Fruit fly (Drosophila melanogaster) whole organism, embryonic: Measurements from ENCODE around the gene CG9498.
A peak's percentile ranks its signal among the peaks of the same experiment; 100 is the strongest.

ENCODE experiments used
- CG10267 ChIP-seq: fragments of 200-800 bp; sonication (Bioruptor generic); optimal IDR thresholded peaks from 2 replicates; lab custom pipeline; 2018; ENCODE audit warnings: missing biosample characterization, mild to moderate bottlenecking, missing genetic modification characterization, moderate library complexity
- CG11247 ChIP-seq: fragments of 200-800 bp; sonication (Bioruptor generic); IDR thresholded peaks from 2 replicates; pipeline ENCODE4 v1.3.6; 2022; ENCODE audit warnings: missing biosample characterization, missing genetic modification characterization
- CG11456 ChIP-seq: fragments of 200-800 bp; sonication (Bioruptor generic); IDR thresholded peaks from 3 replicates; pipeline ENCODE4 v1.3.6; 2022; ENCODE audit warnings: missing biosample characterization, missing genetic modification characterization
- CG13296 ChIP-seq: fragments of 200-800 bp; sonication (Bioruptor generic); optimal IDR thresholded peaks from 3 replicates; lab custom pipeline; 2018; ENCODE audit warnings: missing biosample characterization, mild to moderate bottlenecking, missing genetic modification characterization
- CG13775 ChIP-seq: fragments of 200-800 bp; sonication (Bioruptor generic); optimal IDR thresholded peaks from 3 replicates; lab custom pipeline; 2017; ENCODE audit warnings: missing biosample characterization, mild to moderate bottlenecking, missing genetic modification characterization
- CG15514 ChIP-seq: fragments of 200-800 bp; sonication (Bioruptor generic); optimal IDR thresholded peaks from 3 replicates; lab custom pipeline; 2017; ENCODE audit warnings: missing biosample characterization, missing genetic modification characterization, mild to moderate bottlenecking, moderate library complexity, missing genetic modification reagents
- CG1602 ChIP-seq: fragments of 200-800 bp; sonication (Bioruptor generic); optimal IDR thresholded peaks from 3 replicates; lab custom pipeline; 2016; ENCODE audit warnings: missing biosample characterization, missing genetic modification characterization
- CG1647 ChIP-seq: fragments of 200-800 bp; sonication (Bioruptor generic); optimal IDR thresholded peaks from 3 replicates; lab custom pipeline; 2016; ENCODE audit warnings: missing biosample characterization, missing genetic modification characterization
- CG30431 ChIP-seq: fragments of 200-800 bp; sonication (Bioruptor generic); optimal IDR thresholded peaks from 2 replicates; lab custom pipeline; 2017; ENCODE audit warnings: missing biosample characterization, missing genetic modification characterization
- CG3281 ChIP-seq: fragments of 200-800 bp; sonication (Bioruptor generic); optimal IDR thresholded peaks from 3 replicates; lab custom pipeline; 2017; ENCODE audit warnings: missing biosample characterization, mild to moderate bottlenecking, missing genetic modification characterization
- CG3407 ChIP-seq: fragments of 200-800 bp; sonication (Bioruptor generic); optimal IDR thresholded peaks from 2 replicates; lab custom pipeline; 2018; ENCODE audit warnings: missing biosample characterization, mild to moderate bottlenecking, missing genetic modification characterization
- CG4424 ChIP-seq: fragments of 200-800 bp; sonication (Bioruptor generic); optimal IDR thresholded peaks from 3 replicates; lab custom pipeline; 2016; ENCODE audit warnings: missing biosample characterization, missing genetic modification characterization
- CG5180 ChIP-seq: fragments of 200-800 bp; sonication (Bioruptor generic); optimal IDR thresholded peaks from 3 replicates; lab custom pipeline; 2017; ENCODE audit warnings: missing biosample characterization, missing genetic modification characterization, mild to moderate bottlenecking, moderate library complexity, missing genetic modification reagents
- CG6791 ChIP-seq: fragments of 200-800 bp; sonication (Bioruptor generic); IDR thresholded peaks from 3 replicates; pipeline ENCODE4 v1.3.6; 2022; ENCODE audit warnings: missing biosample characterization, missing genetic modification characterization; ENCODE audit not compliant: partially characterized antibody
- CG7372 ChIP-seq: fragments of 200-800 bp; sonication (Bioruptor generic); IDR thresholded peaks from 2 replicates; pipeline ENCODE4 v1.3.6; 2022; ENCODE audit warnings: missing biosample characterization, missing genetic modification characterization
- CG8290 ChIP-seq, 3 experiments: fragments of 200-800 bp; sonication (Bioruptor generic); optimal IDR thresholded peaks; 2 replicates each; lab custom pipeline; 2016 to 2019; ENCODE audit warnings: missing biosample characterization in 3 of 3, missing genetic modification characterization in 3 of 3, mild to moderate bottlenecking in 2 of 3, moderate library complexity in 1 of 3
- Dref ChIP-seq: fragments of 200-800 bp; sonication (Bioruptor generic); IDR thresholded peaks from 2 replicates; pipeline ENCODE4 v1.3.6; 2022; ENCODE audit warnings: missing biosample characterization, missing genetic modification characterization
- Ets65A ChIP-seq: fragments of 200-800 bp; sonication (Bioruptor generic); peaks from one replicate; lab custom pipeline; 2016; ENCODE audit warnings: missing biosample characterization, missing genetic modification characterization
- Hmx ChIP-seq: fragments of 200-800 bp; sonication (Bioruptor generic); optimal IDR thresholded peaks from 2 replicates; lab custom pipeline; 2016; ENCODE audit warnings: missing biosample characterization, missing genetic modification characterization
- MTF-1 ChIP-seq: fragments of 200-800 bp; sonication (Bioruptor generic); optimal IDR thresholded peaks from 2 replicates; lab custom pipeline; 2018; ENCODE audit warnings: missing biosample characterization, mild to moderate bottlenecking, missing genetic modification characterization, borderline replicate concordance
- NFAT ChIP-seq: fragments of 200-800 bp; sonication (Bioruptor generic); IDR thresholded peaks from 2 replicates; pipeline ENCODE4 v1.3.6; 2022; ENCODE audit warnings: missing biosample characterization, missing genetic modification characterization
- Nf-YC ChIP-seq: fragments of 200-800 bp; optimal IDR thresholded peaks from 3 replicates; lab custom pipeline; 2019; ENCODE audit warnings: missing biosample characterization, mild to moderate bottlenecking, missing genetic modification characterization, moderate library complexity
- Optix ChIP-seq: fragments of 200-800 bp; sonication (Bioruptor generic); IDR thresholded peaks from 3 replicates; pipeline ENCODE4 v1.3.6; 2022; ENCODE audit warnings: missing biosample characterization, missing genetic modification characterization
- Rfx ChIP-seq: fragments of 200-800 bp; sonication (Bioruptor generic); IDR thresholded peaks from 2 replicates; pipeline ENCODE4 v1.3.6; 2022; ENCODE audit warnings: missing biosample characterization, missing genetic modification characterization
- Usf ChIP-seq: fragments of 200-800 bp; sonication (Bioruptor generic); optimal IDR thresholded peaks from 2 replicates; lab custom pipeline; 2017; ENCODE audit warnings: missing genotype, missing biosample characterization, missing genetic modification characterization
- Vsx1 ChIP-seq: fragments of 200-800 bp; sonication (Bioruptor generic); optimal IDR thresholded peaks from 2 replicates; lab custom pipeline; 2017; ENCODE audit warnings: missing biosample characterization, mild to moderate bottlenecking, missing genetic modification characterization, missing genetic modification reagents
- abd-A ChIP-seq: fragments of 200-800 bp; sonication (Bioruptor generic); optimal IDR thresholded peaks from 3 replicates; lab custom pipeline; 2019; ENCODE audit warnings: missing biosample characterization, mild to moderate bottlenecking, missing genetic modification characterization, moderate library complexity
- ato ChIP-seq: fragments of 200-800 bp; sonication (Bioruptor generic); IDR thresholded peaks from 2 replicates; pipeline ENCODE4 v1.3.6; 2022; ENCODE audit warnings: missing biosample characterization, missing genetic modification characterization; ENCODE audit not compliant: partially characterized antibody
- bbx ChIP-seq: fragments of 200-800 bp; sonication (Bioruptor generic); IDR thresholded peaks from 2 replicates; pipeline ENCODE4 v1.3.6; 2022; ENCODE audit warnings: missing biosample characterization, missing genetic modification characterization; ENCODE audit not compliant: partially characterized antibody
- bsh ChIP-seq, 2 experiments: fragments of 200-800 bp; sonication (Bioruptor generic); optimal IDR thresholded peaks; 2 replicates each; lab custom pipeline; 2017 to 2018; ENCODE audit warnings: mild to moderate bottlenecking in 2 of 2, missing biosample characterization in 2 of 2, missing genetic modification characterization in 2 of 2, moderate library complexity in 1 of 2
- chif ChIP-seq, 2 experiments: fragments of 200-800 bp; sonication (Bioruptor generic); optimal IDR thresholded peaks; 3 replicates each; lab custom pipeline; 2016; ENCODE audit warnings: missing biosample characterization in 2 of 2, missing genetic modification characterization in 2 of 2
- ci ChIP-seq: fragments of 200-800 bp; sonication (Bioruptor generic); IDR thresholded peaks from 3 replicates; pipeline ENCODE4 v1.3.6; 2022; ENCODE audit warnings: missing biosample characterization, missing genetic modification characterization
- ftz-f1 ChIP-seq: fragments of 200-800 bp; sonication (Bioruptor generic); optimal IDR thresholded peaks from 2 replicates; lab custom pipeline; 2016; ENCODE audit warnings: missing biosample characterization, missing genetic modification characterization
- hkb ChIP-seq, 2 experiments: fragments of 200-800 bp in 1 of 2; fragments of >200 bp in 1 of 2; sonication (Bioruptor generic) in 1 of 2; IDR thresholded peaks in 1 of 2; optimal IDR thresholded peaks in 1 of 2; 2 replicates each; pipeline versions ENCODE4 v1.3.6 to Lab custom; 2017 to 2022; ENCODE audit warnings: missing biosample characterization in 1 of 2, missing genetic modification characterization in 1 of 2
- lab ChIP-seq: fragments of 200-800 bp; sonication (Bioruptor generic); optimal IDR thresholded peaks from 3 replicates; lab custom pipeline; 2017; ENCODE audit warnings: missing biosample characterization, missing genetic modification characterization, mild to moderate bottlenecking, moderate library complexity, missing genetic modification reagents
- lilli ChIP-seq: fragments of 200-800 bp; sonication (Bioruptor generic); optimal IDR thresholded peaks from 3 replicates; lab custom pipeline; 2016; ENCODE audit warnings: missing biosample characterization, missing genetic modification characterization
- maf-S ChIP-seq: fragments of 200-800 bp; sonication (Bioruptor generic); optimal IDR thresholded peaks from 2 replicates; lab custom pipeline; 2016; ENCODE audit warnings: missing biosample characterization, missing genetic modification characterization
- nau ChIP-seq: fragments of 200-800 bp; sonication (Bioruptor generic); optimal IDR thresholded peaks from 3 replicates; lab custom pipeline; 2017; ENCODE audit warnings: missing biosample characterization, mild to moderate bottlenecking, missing genetic modification characterization, missing genetic modification reagents
- otp ChIP-seq: fragments of 200-800 bp; sonication (Bioruptor generic); IDR thresholded peaks from 3 replicates; pipeline ENCODE4, ENCODE4 v1.3.6; 2022; ENCODE audit warnings: missing biosample characterization, missing genetic modification characterization
- pros ChIP-seq: fragments of 200-800 bp; sonication (Bioruptor generic); optimal IDR thresholded peaks from 3 replicates; lab custom pipeline; 2019; ENCODE audit warnings: missing biosample characterization, mild to moderate bottlenecking, missing genetic modification characterization, moderate library complexity
- sc ChIP-seq, 3 experiments: fragments of >200 bp in 2 of 3; fragments of 200-800 bp in 1 of 3; sonication (Bioruptor generic) in 1 of 3; optimal IDR thresholded peaks; 2 replicates in 2 of 3; 3 replicates in 1 of 3; lab custom pipeline; 2017; ENCODE audit warnings: mild to moderate bottlenecking in 1 of 3, missing biosample characterization in 1 of 3, missing genetic modification characterization in 1 of 3, missing genetic modification reagents in 1 of 3
- sens ChIP-seq: fragments of 200-800 bp; sonication (Bioruptor generic); peaks from one replicate; lab custom pipeline; 2016; ENCODE audit warnings: missing biosample characterization, missing genetic modification characterization
- slp2 ChIP-seq: fragments of 200-800 bp; sonication (Bioruptor generic); optimal IDR thresholded peaks from 2 replicates; lab custom pipeline; 2016; ENCODE audit warnings: missing biosample characterization, missing genetic modification characterization
- sug ChIP-seq: fragments of 200-800 bp; optimal IDR thresholded peaks from 2 replicates; lab custom pipeline; 2019; ENCODE audit warnings: missing biosample characterization, mild to moderate bottlenecking, missing genetic modification characterization, moderate library complexity
- tap ChIP-seq: fragments of 200-800 bp; optimal IDR thresholded peaks from 3 replicates; lab custom pipeline; 2019; ENCODE audit warnings: missing biosample characterization, mild to moderate bottlenecking, missing genetic modification characterization, moderate library complexity
- unpg ChIP-seq: fragments of 200-800 bp; sonication (Bioruptor generic); optimal IDR thresholded peaks from 3 replicates; lab custom pipeline; 2018; ENCODE audit warnings: missing biosample characterization, mild to moderate bottlenecking, missing genetic modification characterization, moderate library complexity

The CG9498 gene

DNA sequence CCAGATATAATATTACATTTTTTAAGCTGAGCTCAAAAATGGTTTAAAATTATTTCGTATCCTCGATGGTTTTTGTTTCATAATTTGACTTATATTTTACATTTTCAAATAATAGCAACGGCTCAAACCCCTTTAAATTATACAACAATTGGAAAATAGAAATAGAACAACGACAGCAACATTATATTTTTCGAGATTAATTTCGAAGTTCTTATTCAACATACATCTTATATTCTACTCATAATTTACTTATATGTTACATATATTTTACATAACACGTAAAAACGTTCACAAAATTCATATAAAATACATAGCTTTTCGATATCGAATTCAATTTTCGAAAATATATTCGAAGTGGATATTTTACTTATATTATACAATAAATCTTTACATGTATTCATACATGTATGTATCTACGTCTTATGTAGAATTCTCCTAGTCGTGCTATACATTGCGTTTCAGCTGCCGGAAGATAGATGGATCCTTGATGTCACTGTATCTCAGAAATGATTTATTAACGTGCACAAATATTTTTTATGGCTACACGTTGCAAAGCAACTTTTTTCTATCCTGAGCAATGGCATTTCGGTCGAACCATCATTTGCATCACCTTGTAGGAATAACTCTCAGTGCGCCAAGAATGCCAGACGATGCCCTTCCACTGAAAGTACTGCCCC is 6.0 kb upstream of the CG9498 start (continued):
- TF ChIP-seq tap (tag; lab: Kevin White, UChicago): peak; percentile 33
- peak; percentile 58 for TF ChIP-seq CG10267 (tag; lab: Kevin White, UChicago)
- no peak for TF ChIP-seq CG7372 (GFP tag; lab: Robert Waterston, UW)
- TF ChIP-seq Nf-YC (tag; lab: Kevin White, UChicago): peak; percentile 22
- peak; percentile 1 for TF ChIP-seq CG13775
- TF ChIP-seq Optix (GFP tag; lab: Robert Waterston, UW): 0 out of 3 replicates have a peak, but pooled peaks have one; percentile 40
- TF ChIP-seq ftz-f1 (GFP tag; lab: Kevin White, UChicago): no peak
- TF ChIP-seq bsh (GFP tag; optimal IDR thresholded peaks at IDR 0.05; lab: Kevin White, UChicago): peak in 1 of 2 experiments; percentile 49
- no peak for TF ChIP-seq hkb (optimal IDR thresholded peaks at IDR 0.05; lab: Kevin White, UChicago)
- peak; percentile 38; the same call in 1 of the 2 replicates for TF ChIP-seq hkb (GFP tag; IDR thresholded peaks at IDR 0.05; lab: Robert Waterston, UW)
- peak; percentile 32 for TF ChIP-seq nau
- TF ChIP-seq CG30431: peak; percentile 19
- no peak for TF ChIP-seq Usf (GFP tag; lab: Kevin White, UChicago)
- TF ChIP-seq Rfx (GFP tag; lab: Robert Waterston, UW): peak; percentile 67
- TF ChIP-seq CG13296 (GFP tag; lab: Kevin White, UChicago): peak; percentile 33
- peak; percentile 13 for TF ChIP-seq Vsx1 (GFP tag; lab: Kevin White, UChicago)
- no peak for TF ChIP-seq Dref (GFP tag; lab: Robert Waterston, UW)
- peak; percentile 82 for TF ChIP-seq Ets65A (GFP tag; lab: Kevin White, UChicago)
- peak; percentile 68 for TF ChIP-seq lab (GFP tag; lab: Kevin White, UChicago)
- no peak for TF ChIP-seq CG5180 (GFP tag; lab: Kevin White, UChicago)
- no peak for TF ChIP-seq pros (GFP tag; lab: Kevin White, UChicago)
- peak; percentile 7 for TF ChIP-seq CG3407 (GFP tag; lab: Kevin White, UChicago)
- no peak for TF ChIP-seq sc (optimal IDR thresholded peaks at IDR 0.05; lab: Kevin White, UChicago)
- TF ChIP-seq sc (GFP tag; optimal IDR thresholded peaks at IDR 0.05; lab: Kevin White, UChicago): peak; percentile 5
- peak; percentile 53; the same call in 1 of the 2 replicates for TF ChIP-seq NFAT
- TF ChIP-seq CG11456 (GFP tag; lab: Robert Waterston, UW): 0 out of 3 replicates have a peak, but pooled peaks have one; percentile 57
- TF ChIP-seq sug: peak; percentile 34
- no peak for TF ChIP-seq Hmx (GFP tag; lab: Kevin White, UChicago)
- TF ChIP-seq CG15514 (GFP tag; lab: Kevin White, UChicago): peak; percentile 37
- no peak for TF ChIP-seq ato (GFP tag; lab: Robert Waterston, UW)
- TF ChIP-seq lilli: no peak
- peak; percentile 9 for TF ChIP-seq maf-S (GFP tag; lab: Kevin White, UChicago)
- peak; percentile 45 for TF ChIP-seq CG3281 (GFP tag; lab: Kevin White, UChicago)
- peak; percentile 65 for TF ChIP-seq MTF-1
- TF ChIP-seq chif (GFP tag; optimal IDR thresholded peaks at IDR 0.05; lab: Kevin White, UChicago): peak in 1 of 2 experiments; percentile 31
- peak; percentile 63 for TF ChIP-seq CG4424 (GFP tag; lab: Kevin White, UChicago)
- peak; percentile 34 for TF ChIP-seq unpg (GFP tag; lab: Kevin White, UChicago)
- TF ChIP-seq CG8290 (GFP tag; optimal IDR thresholded peaks at IDR 0.05; lab: Kevin White, UChicago): peak; percentile 9
- TF ChIP-seq CG8290 (tag; optimal IDR thresholded peaks at IDR 0.05; lab: Kevin White, UChicago): peak in 1 of 2 experiments; percentile 58
- peak; percentile 21 for TF ChIP-seq CG1602
- TF ChIP-seq bbx: peak; percentile 22; the same call in 1 of the 2 replicates
- TF ChIP-seq otp (GFP tag; lab: Robert Waterston, UW): 0 out of 3 replicates have a peak, but pooled peaks have one; percentile 26
- no peak for TF ChIP-seq CG1647 (GFP tag; lab: Kevin White, UChicago)
- TF ChIP-seq sens (GFP tag; lab: Kevin White, UChicago): peak; percentile 87
- TF ChIP-seq abd-A: no peak
- TF ChIP-seq CG11247 (GFP tag; lab: Robert Waterston, UW): peak; percentile 39; the same call in 1 of the 2 replicates
- TF ChIP-seq ci (GFP tag; lab: Robert Waterston, UW): peak; percentile 85; the same call in 2 of the 3 replicates
- TF ChIP-seq CG6791 (GFP tag; lab: Robert Waterston, UW): no peak
- TF ChIP-seq slp2: no peak
